Worm (Caenorhabditis elegans) whole organism, L4 larva: ENCODE results near the gene srx-84.

Experiments used
- F26F4.8 ChIP-seq: fragments of 200-800 bp; sonication (Bioruptor generic); conservative IDR thresholded peaks from 2 replicates; pipeline ENCODE4 v1.3.6; 2022; ENCODE audit warnings: missing genetic modification characterization, missing compliant biosample characterization
- F44E2.7 ChIP-seq: fragments of 200-800 bp; sonication (Bioruptor generic); IDR thresholded peaks from 2 replicates; pipeline ENCODE4 v2.1.2; 2022; ENCODE audit warnings: missing genetic modification characterization, missing compliant biosample characterization
- F49E8.2 ChIP-seq: sonication (generic microtip); optimal IDR thresholded peaks from 2 replicates; lab custom pipeline; 2016; ENCODE audit warnings: missing compliant biosample characterization, mild to moderate bottlenecking, missing genetic modification characterization, borderline replicate concordance
- T20F7.1 ChIP-seq: fragments of 200-800 bp; sonication (Bioruptor generic); optimal IDR thresholded peaks from 2 replicates; lab custom pipeline; 2018; ENCODE audit warnings: mild to moderate bottlenecking, missing genetic modification characterization, missing compliant biosample characterization
- Y75B8A.6 ChIP-seq: fragments of 200-800 bp; sonication (Bioruptor generic); IDR thresholded peaks from 2 replicates; pipeline ENCODE4 v1.3.6; 2022; ENCODE audit warnings: missing genetic modification reagents, missing genetic modification characterization, missing compliant biosample characterization
- aly-2 ChIP-seq: sonication (generic microtip); optimal IDR thresholded peaks from 2 replicates; lab custom pipeline; 2018; ENCODE audit warnings: missing biosample characterization, missing genetic modification characterization
- attf-4 ChIP-seq: sonication (generic microtip); optimal IDR thresholded peaks from 3 replicates; lab custom pipeline; 2017; ENCODE audit warnings: missing biosample characterization, missing genetic modification characterization
- ceh-20 ChIP-seq: fragments of 200-800 bp; sonication (Bioruptor generic); IDR thresholded peaks from 2 replicates; pipeline ENCODE4 v1.3.6; 2022; ENCODE audit warnings: missing genetic modification reagents, missing genetic modification characterization, missing compliant biosample characterization
- ceh-28 ChIP-seq: fragments of 150-350 bp; optimal IDR thresholded peaks from 2 replicates; lab custom pipeline; 2014; ENCODE audit warnings: missing biosample characterization, missing genetic modification reagents, missing genetic modification characterization
- ceh-32 ChIP-seq: sonication (generic microtip); optimal IDR thresholded peaks from 2 replicates; lab custom pipeline; 2016; ENCODE audit warnings: mild to moderate bottlenecking, missing genetic modification characterization, missing compliant biosample characterization; ENCODE audit not compliant: poor library complexity
- ceh-44 ChIP-seq: fragments of 200-800 bp; sonication (Bioruptor generic); IDR thresholded peaks from 2 replicates; pipeline ENCODE4 v1.3.6; 2022; ENCODE audit warnings: missing genetic modification reagents, missing genetic modification characterization, missing compliant biosample characterization
- ceh-62 ChIP-seq: sonication (generic microtip); optimal IDR thresholded peaks from 2 replicates; lab custom pipeline; 2017; ENCODE audit warnings: missing biosample characterization, missing genetic modification characterization
- ceh-82 ChIP-seq: sonication (generic microtip); optimal IDR thresholded peaks from 2 replicates; lab custom pipeline; 2017; ENCODE audit warnings: missing biosample characterization, missing genetic modification characterization
- ces-1 ChIP-seq: fragments of 150-350 bp; sonication (generic microtip); optimal IDR thresholded peaks from 4 replicates; lab custom pipeline; 2014; ENCODE audit warnings: missing biosample characterization, missing genetic modification reagents, missing genetic modification characterization
- daf-12 ChIP-seq: fragments of 150-350 bp; optimal IDR thresholded peaks from 2 replicates; lab custom pipeline; 2014; ENCODE audit warnings: missing biosample characterization, missing genetic modification reagents, missing genetic modification characterization
- dmd-8 ChIP-seq: fragments of 200-800 bp; sonication (Bioruptor generic); IDR thresholded peaks from 2 replicates; pipeline ENCODE4 v1.3.6; 2022; ENCODE audit warnings: missing genetic modification characterization, missing compliant biosample characterization
- duxl-1 ChIP-seq: sonication (generic microtip); optimal IDR thresholded peaks from 2 replicates; lab custom pipeline; 2016; ENCODE audit warnings: mild to moderate bottlenecking, missing genetic modification characterization, moderate library complexity, missing compliant biosample characterization; ENCODE audit not compliant: poor library complexity
- fos-1 ChIP-seq: fragments of 150-350 bp; optimal IDR thresholded peaks from 2 replicates; lab custom pipeline; 2014; ENCODE audit warnings: missing biosample characterization, missing genetic modification characterization
- gei-8 ChIP-seq: fragments of 200-800 bp; sonication (Bioruptor generic); optimal IDR thresholded peaks from 2 replicates; lab custom pipeline; 2018; ENCODE audit warnings: mild to moderate bottlenecking, missing genetic modification characterization, missing compliant biosample characterization
- lin-13 ChIP-seq: fragments of 150-350 bp; optimal IDR thresholded peaks from 2 replicates; lab custom pipeline; 2014; ENCODE audit warnings: missing biosample characterization, missing genetic modification reagents, missing genetic modification characterization
- lin-15B ChIP-seq: fragments of 150-350 bp; sonication (generic microtip); optimal IDR thresholded peaks from 3 replicates; lab custom pipeline; 2014; ENCODE audit warnings: missing biosample characterization, missing genetic modification characterization
- lsy-2 ChIP-seq, 2 experiments: fragments of 150-350 bp in 1 of 2; sonication (generic microtip) in 1 of 2; optimal IDR thresholded peaks; 2 replicates each; lab custom pipeline; 2014 to 2017; ENCODE audit warnings: missing biosample characterization in 2 of 2, missing genetic modification characterization in 2 of 2
- madf-5 ChIP-seq, 2 experiments: fragments of 200-800 bp; sonication (Bioruptor generic); IDR thresholded peaks; 2 replicates each; pipeline ENCODE4 v1.3.6; 2022; ENCODE audit warnings: missing compliant biosample characterization in 2 of 2, missing genetic modification characterization in 2 of 2
- madf-9 ChIP-seq: fragments of 200-800 bp; sonication (Bioruptor generic); conservative IDR thresholded peaks from 2 replicates; pipeline ENCODE4 v1.3.6; 2022; ENCODE audit warnings: missing genetic modification reagents, missing genetic modification characterization, missing compliant biosample characterization
- mdt-29 ChIP-seq: fragments of 200-800 bp; sonication (Bioruptor generic); IDR thresholded peaks from 2 replicates; pipeline ENCODE4 v1.3.6; 2022; ENCODE audit warnings: missing genetic modification reagents, missing genetic modification characterization, missing compliant biosample characterization
- mxl-3 ChIP-seq: fragments of 200-800 bp; sonication (Bioruptor generic); optimal IDR thresholded peaks from 2 replicates; lab custom pipeline; 2018; ENCODE audit warnings: mild to moderate bottlenecking, missing genetic modification characterization, missing compliant biosample characterization
- nhr-10 ChIP-seq: fragments of 150-350 bp; optimal IDR thresholded peaks from 2 replicates; lab custom pipeline; 2014; ENCODE audit warnings: missing biosample characterization, missing genetic modification characterization
- nhr-102 ChIP-seq: sonication (generic microtip); optimal IDR thresholded peaks from 2 replicates; lab custom pipeline; 2016; ENCODE audit warnings: mild to moderate bottlenecking, missing genetic modification characterization, moderate library complexity, missing compliant biosample characterization
- nhr-11 ChIP-seq: fragments of 150-350 bp; optimal IDR thresholded peaks from 2 replicates; lab custom pipeline; 2014; ENCODE audit warnings: missing biosample characterization, missing genetic modification characterization
- nhr-25 ChIP-seq: sonication (generic microtip); optimal IDR thresholded peaks from 2 replicates; lab custom pipeline; 2017; ENCODE audit warnings: missing genetic modification characterization, mild to moderate bottlenecking, missing compliant biosample characterization, antibody characterized with exemption, moderate library complexity, borderline replicate concordance; ENCODE audit not compliant: insufficient read depth
- nhr-28 ChIP-seq: fragments of 150-350 bp; optimal IDR thresholded peaks from 2 replicates; lab custom pipeline; 2014; ENCODE audit warnings: missing biosample characterization, missing genetic modification characterization
- nhr-42 ChIP-seq: fragments of 200-800 bp; sonication (Bioruptor generic); IDR thresholded peaks from 2 replicates; pipeline ENCODE4 v1.3.6; 2022; ENCODE audit warnings: missing genetic modification characterization, missing compliant biosample characterization
- nhr-48 ChIP-seq: sonication (generic microtip); optimal IDR thresholded peaks from 2 replicates; lab custom pipeline; 2016; ENCODE audit warnings: mild to moderate bottlenecking, missing genetic modification characterization, missing compliant biosample characterization
- nhr-76 ChIP-seq: fragments of 150-350 bp; optimal IDR thresholded peaks from 2 replicates; lab custom pipeline; 2014; ENCODE audit warnings: missing biosample characterization, missing genetic modification characterization
- nhr-77 ChIP-seq: fragments of 150-350 bp; optimal IDR thresholded peaks from 2 replicates; lab custom pipeline; 2014; ENCODE audit warnings: missing biosample characterization, missing genetic modification characterization
- php-3 ChIP-seq: fragments of 200-800 bp; sonication (Bioruptor generic); IDR thresholded peaks from 2 replicates; pipeline ENCODE4 v1.3.6; 2022; ENCODE audit warnings: missing genetic modification reagents, missing genetic modification characterization, missing compliant biosample characterization
- pqm-1 ChIP-seq: sonication (generic microtip); optimal IDR thresholded peaks from 2 replicates; lab custom pipeline; 2017; ENCODE audit warnings: missing biosample characterization, missing genetic modification characterization
- saeg-2 ChIP-seq: fragments of 200-800 bp; sonication (Bioruptor generic); IDR thresholded peaks from 2 replicates; pipeline ENCODE4 v1.3.6; 2022; ENCODE audit warnings: missing genetic modification reagents, missing genetic modification characterization, missing compliant biosample characterization
- sdz-12 ChIP-seq: fragments of 200-800 bp; sonication (Bioruptor generic); optimal IDR thresholded peaks from 2 replicates; lab custom pipeline; 2018; ENCODE audit warnings: mild to moderate bottlenecking, missing genetic modification characterization, missing compliant biosample characterization
- snpc-4 ChIP-seq: fragments of 150-350 bp; optimal IDR thresholded peaks from 2 replicates; lab custom pipeline; 2014; ENCODE audit warnings: missing biosample characterization, missing genetic modification characterization
- spr-3 ChIP-seq: fragments of 200-800 bp; sonication (Bioruptor generic); optimal IDR thresholded peaks from 2 replicates; lab custom pipeline; 2018; ENCODE audit warnings: mild to moderate bottlenecking, missing genetic modification characterization, missing compliant biosample characterization
- unc-130 ChIP-seq: sonication (generic microtip); optimal IDR thresholded peaks from 2 replicates; lab custom pipeline; 2016; ENCODE audit warnings: missing genetic modification reagents, missing genetic modification characterization, missing compliant biosample characterization
- unc-39 ChIP-seq: sonication (generic microtip); optimal IDR thresholded peaks from 2 replicates; lab custom pipeline; 2017; ENCODE audit warnings: missing biosample characterization, missing genetic modification characterization
- unc-62 ChIP-seq, 3 experiments: fragments of 150-350 bp in 1 of 3; sonication (generic microtip); optimal IDR thresholded peaks in 2 of 3; peaks in 1 of 3; 1 replicate in 1 of 3; 2 replicates in 2 of 3; lab custom pipeline; 2014 to 2017; ENCODE audit warnings: missing biosample characterization in 3 of 3, missing genetic modification characterization in 3 of 3, missing genetic modification reagents in 3 of 3, missing genotype in 1 of 3
- vab-7 ChIP-seq: fragments of 200-800 bp; sonication (Bioruptor generic); IDR thresholded peaks from 2 replicates; pipeline ENCODE4 v1.3.6; 2022; ENCODE audit warnings: missing genetic modification reagents, missing genetic modification characterization, missing compliant biosample characterization
- zfp-2 ChIP-seq: sonication (generic microtip); optimal IDR thresholded peaks from 2 replicates; lab custom pipeline; 2016; ENCODE audit warnings: mild to moderate bottlenecking, missing genetic modification characterization, missing compliant biosample characterization
- zfp-3 ChIP-seq: fragments of 200-800 bp; sonication (Bioruptor generic); conservative IDR thresholded peaks from 2 replicates; pipeline ENCODE4 v1.3.6; 2022; ENCODE audit warnings: missing genetic modification reagents, missing genetic modification characterization, missing compliant biosample characterization
- zip-11 ChIP-seq: fragments of 200-800 bp; sonication (Bioruptor generic); IDR thresholded peaks from 2 replicates; pipeline ENCODE4 v1.3.6; 2022; ENCODE audit warnings: missing genetic modification characterization, missing compliant biosample characterization

srx-84 gene

DNA sequence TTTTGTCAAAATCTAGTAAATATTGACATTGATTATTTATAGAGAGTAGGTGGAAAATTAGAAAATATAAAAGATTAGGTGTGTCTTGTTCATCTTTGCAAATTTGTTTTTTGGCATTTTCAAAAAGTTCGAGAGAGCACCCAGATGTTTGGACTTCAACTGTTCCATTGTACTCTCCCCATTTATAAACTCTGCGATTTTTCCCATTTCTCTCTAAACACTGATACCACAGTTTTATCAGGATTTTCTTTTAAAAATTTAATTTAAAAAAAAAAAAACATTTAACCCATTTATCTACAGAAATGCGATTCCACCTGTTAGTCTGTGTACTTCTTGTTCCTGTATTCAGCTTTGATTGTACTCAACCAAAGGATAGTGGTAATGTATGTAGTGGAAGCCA is 14.1 kb downstream of the srx-84 start, which contains the start of gene tag-290:
tag-290 (plus strand) TSS at position 301 of the 400 bp plus-strand sequence.
- TF ChIP-seq dmd-8 (GFP tag; lab: Robert Waterston, UW) (no peak), unc-39 (tag; lab: Kevin White, UChicago) (no peak), nhr-10 (tag; lab: Kevin White, UChicago) (no peak), pqm-1 (tag; lab: Kevin White, UChicago) (no peak), ceh-28 (tag; lab: Kevin White, UChicago) (no peak), nhr-11 (tag; lab: Kevin White, UChicago) (no peak), duxl-1 (no peak), ceh-44 (GFP tag; lab: Robert Waterston, UW) (no peak), ces-1 (GFP tag; lab: Kevin White, UChicago) (no peak), ceh-62 (tag; lab: Kevin White, UChicago) (no peak), nhr-76 (tag; lab: Kevin White, UChicago) (no peak), mdt-29 (GFP tag; lab: Robert Waterston, UW) (no peak), zfp-3 (GFP tag; lab: Robert Waterston, UW) (no peak), zip-11 (GFP tag; lab: Robert Waterston, UW) (no peak), ceh-82 (tag; lab: Kevin White, UChicago) (no peak), nhr-25 (tag; lab: Kevin White, UChicago) (no peak), madf-9 (GFP tag; lab: Robert Waterston, UW) (no peak), nhr-102 (tag; lab: Kevin White, UChicago) (no peak), T20F7.1 (no peak), daf-12 (tag; lab: Kevin White, UChicago) (no peak)

DNA sequence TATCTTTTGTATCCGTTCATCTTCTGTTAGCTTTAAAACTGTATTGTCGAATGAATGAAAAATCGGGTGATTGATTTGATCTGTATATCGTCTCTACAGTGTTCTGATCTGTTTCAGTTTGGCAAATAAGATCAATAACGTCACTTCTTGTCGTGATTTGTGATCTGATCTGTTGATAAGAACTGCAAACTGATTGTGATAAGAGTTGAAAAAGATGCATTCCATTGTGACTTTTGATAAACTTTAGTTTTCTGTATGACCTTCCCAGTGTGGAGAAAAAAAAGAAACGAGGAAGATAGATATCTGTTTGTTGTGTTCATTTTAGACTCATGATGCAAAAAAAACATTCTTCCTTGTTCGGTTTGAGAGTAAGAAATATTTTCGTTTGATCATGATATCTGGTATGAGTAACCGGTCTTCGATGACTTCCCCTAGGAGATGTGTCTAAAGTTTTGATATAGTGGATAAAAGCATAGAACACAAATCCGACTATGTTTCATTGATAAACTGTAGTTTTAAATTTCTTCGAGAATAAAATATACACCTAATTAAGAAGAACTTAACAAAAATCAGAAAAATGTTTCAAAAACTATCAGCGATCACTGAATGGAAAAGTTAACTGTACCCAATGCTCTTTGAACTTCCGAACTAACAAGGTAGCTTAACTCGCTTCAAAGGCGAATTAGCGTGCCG is 16.0 kb downstream of the srx-84 start:
- TF ChIP-seq ceh-28 (tag; lab: Kevin White, UChicago): no peak
- peak in 1 of 2 experiments; percentile 37 for TF ChIP-seq lsy-2 (tag; optimal IDR thresholded peaks at IDR 0.05; lab: Kevin White, UChicago)
- no peak for TF ChIP-seq unc-130
- TF ChIP-seq ceh-44 (GFP tag; lab: Robert Waterston, UW): no peak
- TF ChIP-seq nhr-42 (GFP tag; lab: Robert Waterston, UW): no peak
- no peak for TF ChIP-seq fos-1 (tag; lab: Kevin White, UChicago)
- no peak for TF ChIP-seq vab-7 (GFP tag; lab: Robert Waterston, UW)
- no peak for TF ChIP-seq pqm-1 (tag; lab: Kevin White, UChicago)
- TF ChIP-seq snpc-4 (tag; lab: Kevin White, UChicago): no peak
- no peak for TF ChIP-seq ceh-20 (GFP tag; lab: Robert Waterston, UW)
- TF ChIP-seq zfp-2 (tag; lab: Kevin White, UChicago): no peak
- TF ChIP-seq lin-15B (tag; lab: Kevin White, UChicago): no peak
- TF ChIP-seq F44E2.7: no peak
- TF ChIP-seq madf-5 (GFP tag; IDR thresholded peaks at IDR 0.05; lab: Robert Waterston, UW): no peak
- TF ChIP-seq saeg-2: no peak
- no peak for TF ChIP-seq dmd-8 (GFP tag; lab: Robert Waterston, UW)
- peak; percentile 65 for TF ChIP-seq nhr-48 (tag; lab: Kevin White, UChicago)
- no peak for TF ChIP-seq lin-13 (GFP tag; lab: Kevin White, UChicago)
- no peak for TF ChIP-seq F26F4.8
- TF ChIP-seq madf-9 (GFP tag; lab: Robert Waterston, UW): no peak
- TF ChIP-seq aly-2 (tag; lab: Kevin White, UChicago): no peak
- TF ChIP-seq attf-4 (tag; lab: Kevin White, UChicago): no peak
- no peak for TF ChIP-seq ceh-32 (tag; lab: Kevin White, UChicago)
- no peak for TF ChIP-seq gei-8
- TF ChIP-seq spr-3: no peak
- no peak for TF ChIP-seq mdt-29 (GFP tag; lab: Robert Waterston, UW)
- no peak for TF ChIP-seq nhr-77
- no peak for TF ChIP-seq unc-62 (GFP tag; optimal IDR thresholded peaks at IDR 0.05 in 1 of 2; lab: Kevin White, UChicago)
- no peak for TF ChIP-seq unc-62 (tag; optimal IDR thresholded peaks at IDR 0.05; lab: Kevin White, UChicago)
- 0 out of 2 replicates have a peak, but pooled peaks have one; percentile 16 for TF ChIP-seq php-3 (GFP tag; lab: Robert Waterston, UW)
- no peak for TF ChIP-seq sdz-12 (GFP tag; lab: Kevin White, UChicago)
- TF ChIP-seq Y75B8A.6 (GFP tag; lab: Robert Waterston, UW): no peak
- TF ChIP-seq T20F7.1: peak; percentile 31
- TF ChIP-seq nhr-28 (tag; lab: Kevin White, UChicago): peak; percentile 68
- TF ChIP-seq mxl-3 (GFP tag; lab: Kevin White, UChicago): peak; percentile 50
- TF ChIP-seq F49E8.2 (tag; lab: Kevin White, UChicago): no peak
